Worm (Caenorhabditis elegans) whole organism, midembryonic: ENCODE measurements around the gene F11A10.6.

Source experiments
- flt-1 ChIP-seq: fragments of 200-800 bp; sonication (Bioruptor generic); IDR thresholded peaks from 2 replicates; pipeline ENCODE4 v1.3.6; 2022; ENCODE audit warnings: missing genetic modification characterization, missing compliant biosample characterization
- klf-2 ChIP-seq: fragments of 200-800 bp; sonication (Bioruptor generic); conservative IDR thresholded peaks from 2 replicates; pipeline ENCODE4 v1.3.6; 2022; ENCODE audit warnings: missing genetic modification reagents, missing genetic modification characterization, missing compliant biosample characterization
- ref-1 ChIP-seq: fragments of 200-800 bp; sonication (Bioruptor generic); conservative IDR thresholded peaks from 2 replicates; pipeline ENCODE4 v1.3.6; 2022; ENCODE audit warnings: missing genetic modification reagents, missing genetic modification characterization, missing compliant biosample characterization
- tab-1 ChIP-seq: fragments of 200-800 bp; sonication (Bioruptor generic); IDR thresholded peaks from 2 replicates; pipeline ENCODE4 v1.3.6; 2022; ENCODE audit warnings: missing genetic modification characterization, missing compliant biosample characterization

DNA sequence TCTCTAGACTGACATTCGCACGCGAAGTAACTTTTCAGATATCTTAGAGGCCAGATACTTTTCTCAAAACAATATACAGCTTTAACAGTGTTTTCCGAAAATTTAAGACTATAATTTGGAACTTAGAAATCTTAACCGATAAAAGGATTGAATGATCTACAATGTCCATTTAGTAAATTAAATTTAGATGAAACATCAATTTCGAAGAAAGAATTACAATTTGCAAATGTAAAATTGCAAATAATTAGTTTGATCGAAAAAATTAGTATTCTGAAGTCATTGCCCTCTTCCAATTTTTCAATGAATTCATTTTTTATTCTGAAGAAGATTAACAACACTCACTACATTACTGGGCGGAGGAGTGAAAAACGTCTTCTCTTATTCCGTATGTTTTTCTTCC lies 20.9 kb downstream of the F11A10.6 start, which contains the start of gene bath-37:
- TF ChIP-seq tab-1 (GFP tag; lab: Robert Waterston, UW) (no peak), klf-2 (GFP tag; lab: Robert Waterston, UW) (no peak), flt-1 (GFP tag; lab: Robert Waterston, UW) (no peak), ref-1 (GFP tag; lab: Robert Waterston, UW) (no peak)
